Worm (Caenorhabditis elegans) whole organism, L2 larva: ENCODE data around the gene Y79H2A.3.

Source experiments
- C34F6.9 ChIP-seq: fragments of 150-350 bp; optimal IDR thresholded peaks from 2 replicates; lab custom pipeline; 2014; ENCODE audit warnings: missing biosample characterization, missing genetic modification characterization
- F13H6.1 ChIP-seq: sonication (generic microtip); optimal IDR thresholded peaks from 2 replicates; lab custom pipeline; 2016; ENCODE audit warnings: missing genetic modification characterization, missing compliant biosample characterization
- R02D3.7 ChIP-seq: fragments of 150-350 bp; optimal IDR thresholded peaks from 2 replicates; lab custom pipeline; 2014; ENCODE audit warnings: missing biosample characterization, missing genetic modification characterization
- Y55F3AM.14 ChIP-seq: fragments of 200-800 bp; sonication (Bioruptor generic); optimal IDR thresholded peaks from 2 replicates; lab custom pipeline; 2018; ENCODE audit warnings: mild to moderate bottlenecking, missing genetic modification characterization, missing compliant biosample characterization
- alr-1 ChIP-seq: fragments of 150-350 bp; optimal IDR thresholded peaks from 2 replicates; lab custom pipeline; 2014; ENCODE audit warnings: missing biosample characterization, missing genetic modification characterization
- aly-2 ChIP-seq: fragments of 150-350 bp; optimal IDR thresholded peaks from 2 replicates; lab custom pipeline; 2014; ENCODE audit warnings: missing biosample characterization, missing genetic modification characterization
- ama-1 ChIP-seq: fragments of 150-350 bp; optimal IDR thresholded peaks from 2 replicates; lab custom pipeline; 2018; ENCODE audit warnings: inconsistent platforms
- ceh-16 ChIP-seq: fragments of 150-350 bp; optimal IDR thresholded peaks from 2 replicates; lab custom pipeline; 2014; ENCODE audit warnings: missing biosample characterization, missing genetic modification characterization
- ceh-82 ChIP-seq: fragments of 150-350 bp; optimal IDR thresholded peaks from 2 replicates; lab custom pipeline; 2014; ENCODE audit warnings: missing biosample characterization, missing genetic modification characterization
- crh-2 ChIP-seq: sonication (generic microtip); optimal IDR thresholded peaks from 2 replicates; lab custom pipeline; 2017; ENCODE audit warnings: missing biosample characterization, missing genetic modification characterization
- elt-3 ChIP-seq: sonication (generic microtip); optimal IDR thresholded peaks from 2 replicates; lab custom pipeline; 2017; ENCODE audit warnings: missing biosample characterization, missing genetic modification characterization
- gmeb-1 ChIP-seq: fragments of 150-350 bp; optimal IDR thresholded peaks from 2 replicates; lab custom pipeline; 2014; ENCODE audit warnings: missing biosample characterization, missing genetic modification characterization
- lin-11 ChIP-seq: fragments of 150-350 bp; sonication (generic microtip); optimal IDR thresholded peaks from 2 replicates; lab custom pipeline; 2014; ENCODE audit warnings: missing biosample characterization, missing genetic modification characterization, inconsistent platforms, mixed read lengths
- lin-13 ChIP-seq: fragments of 150-350 bp; optimal IDR thresholded peaks from 2 replicates; lab custom pipeline; 2014; ENCODE audit warnings: missing biosample characterization, missing genetic modification reagents, missing genetic modification characterization
- lin-39 ChIP-seq: fragments of 150-350 bp; optimal IDR thresholded peaks from 2 replicates; lab custom pipeline; 2014; ENCODE audit warnings: missing biosample characterization, missing genetic modification reagents, missing genetic modification characterization
- lsy-2 ChIP-seq, 2 experiments: fragments of 150-350 bp in 1 of 2; sonication (generic microtip) in 1 of 2; optimal IDR thresholded peaks; 2 replicates each; lab custom pipeline; 2014 to 2017; ENCODE audit warnings: missing biosample characterization in 2 of 2, missing genetic modification characterization in 2 of 2
- mab-5 ChIP-seq: fragments of 150-350 bp; optimal IDR thresholded peaks from 2 replicates; lab custom pipeline; 2014; ENCODE audit warnings: missing biosample characterization, missing genetic modification characterization
- mbf-1 ChIP-seq: sonication (generic microtip); optimal IDR thresholded peaks from 2 replicates; lab custom pipeline; 2017; ENCODE audit warnings: missing biosample characterization, missing genetic modification characterization
- mdl-1 ChIP-seq, 2 experiments: fragments of 150-350 bp in 1 of 2; sonication (generic microtip) in 1 of 2; optimal IDR thresholded peaks; 2 replicates each; lab custom pipeline; 2017; ENCODE audit warnings: missing biosample characterization in 2 of 2, missing genetic modification characterization in 2 of 2
- nhr-10 ChIP-seq: sonication (generic microtip); optimal IDR thresholded peaks from 2 replicates; lab custom pipeline; 2017; ENCODE audit warnings: missing biosample characterization, missing genetic modification characterization
- nhr-11 ChIP-seq: fragments of 150-350 bp; optimal IDR thresholded peaks from 2 replicates; lab custom pipeline; 2014; ENCODE audit warnings: missing biosample characterization, missing genetic modification characterization
- nhr-129 ChIP-seq: fragments of 150-350 bp; optimal IDR thresholded peaks from 2 replicates; lab custom pipeline; 2014; ENCODE audit warnings: missing biosample characterization, missing genetic modification characterization
- nhr-21 ChIP-seq: fragments of 150-350 bp; optimal IDR thresholded peaks from 2 replicates; lab custom pipeline; 2014; ENCODE audit warnings: missing biosample characterization, missing genetic modification characterization
- nhr-23 ChIP-seq: fragments of 150-350 bp; optimal IDR thresholded peaks from 2 replicates; lab custom pipeline; 2014; ENCODE audit warnings: missing biosample characterization, missing genetic modification reagents, missing genetic modification characterization
- nhr-237 ChIP-seq: fragments of 150-350 bp; optimal IDR thresholded peaks from 2 replicates; lab custom pipeline; 2014; ENCODE audit warnings: missing biosample characterization, missing genetic modification characterization
- nhr-25 ChIP-seq: fragments of 150-350 bp; sonication (generic microtip); optimal IDR thresholded peaks from 3 replicates; lab custom pipeline; 2014; ENCODE audit warnings: missing biosample characterization, missing genetic modification characterization
- nhr-77 ChIP-seq: fragments of 150-350 bp; optimal IDR thresholded peaks from 2 replicates; lab custom pipeline; 2014; ENCODE audit warnings: missing biosample characterization, missing genetic modification characterization
- peb-1 ChIP-seq: fragments of 150-350 bp; optimal IDR thresholded peaks from 2 replicates; lab custom pipeline; 2014; ENCODE audit warnings: missing biosample characterization, missing genetic modification characterization
- sem-4 ChIP-seq: fragments of 150-350 bp; optimal IDR thresholded peaks from 2 replicates; lab custom pipeline; 2014; ENCODE audit warnings: missing biosample characterization, missing genetic modification reagents, missing genetic modification characterization
- skn-1 ChIP-seq: sonication (generic microtip); optimal IDR thresholded peaks from 2 replicates; lab custom pipeline; 2017; ENCODE audit warnings: missing biosample characterization, missing genetic modification characterization
- sma-3 ChIP-seq: sonication (generic microtip); optimal IDR thresholded peaks from 2 replicates; lab custom pipeline; 2016; ENCODE audit warnings: missing genetic modification reagents, missing genetic modification characterization, missing compliant biosample characterization
- sma-9 ChIP-seq, 2 experiments: fragments of 150-350 bp in 1 of 2; sonication (generic microtip) in 1 of 2; optimal IDR thresholded peaks; 2 replicates each; lab custom pipeline; 2014 to 2016; ENCODE audit warnings: missing genetic modification characterization in 2 of 2, mild to moderate bottlenecking in 1 of 2, missing biosample characterization in 1 of 2, missing compliant biosample characterization in 1 of 2, missing genetic modification reagents in 1 of 2, moderate library complexity in 1 of 2
- snpc-4 ChIP-seq: fragments of 150-350 bp; optimal IDR thresholded peaks from 2 replicates; lab custom pipeline; 2014; ENCODE audit warnings: missing biosample characterization, missing genetic modification characterization
- unc-39 ChIP-seq: fragments of 150-350 bp; optimal IDR thresholded peaks from 2 replicates; lab custom pipeline; 2014; ENCODE audit warnings: missing biosample characterization, missing genetic modification characterization
- unc-55 ChIP-seq: fragments of 150-350 bp; sonication (generic microtip); optimal IDR thresholded peaks from 3 replicates; lab custom pipeline; 2014; ENCODE audit warnings: missing biosample characterization, missing genetic modification reagents, missing genetic modification characterization
- unc-62 ChIP-seq: fragments of 150-350 bp; optimal IDR thresholded peaks from 2 replicates; lab custom pipeline; 2014; ENCODE audit warnings: missing biosample characterization, missing genetic modification reagents, missing genetic modification characterization
- zag-1 ChIP-seq: fragments of 150-350 bp; optimal IDR thresholded peaks from 2 replicates; lab custom pipeline; 2014; ENCODE audit warnings: missing biosample characterization, missing genetic modification characterization
- ztf-1 ChIP-seq: fragments of 200-800 bp; sonication (Bioruptor generic); conservative IDR thresholded peaks from 2 replicates; pipeline ENCODE4 v1.3.6; 2022; ENCODE audit warnings: missing genetic modification characterization, missing compliant biosample characterization
- ztf-11 ChIP-seq: sonication (generic microtip); optimal IDR thresholded peaks from 2 replicates; lab custom pipeline; 2017; ENCODE audit warnings: missing biosample characterization, missing genetic modification characterization

The Y79H2A.3 gene

ce11 chrIII:12084216-12084615 is 32.1 kb upstream of the Y79H2A.3 start, which contains the start of gene nob-1:
Gene nob-1, minus strand, starts transcription at chrIII:12084316.
- no peak for TF ChIP-seq sma-3
- TF ChIP-seq lin-11: no peak
- TF ChIP-seq C34F6.9: no peak
- TF ChIP-seq unc-39 (tag; lab: Kevin White, UChicago): no peak
- no peak for TF ChIP-seq elt-3 (tag; lab: Kevin White, UChicago)
- TF ChIP-seq nhr-25: no peak
- TF ChIP-seq lin-13 (GFP tag; lab: Kevin White, UChicago): no peak

- TF ChIP-seq Y55F3AM.14 (GFP tag; lab: Kevin White, UChicago): no peak
- peak; percentile 33 for TF ChIP-seq sma-3
- no peak for TF ChIP-seq nhr-237 (tag; lab: Kevin White, UChicago)
- TF ChIP-seq sem-4 (tag; lab: Kevin White, UChicago): peak; percentile 45
- TF ChIP-seq nhr-21 (tag; lab: Kevin White, UChicago): no peak
- no peak for TF ChIP-seq skn-1
- no peak for TF ChIP-seq alr-1 (tag; lab: Kevin White, UChicago)
- peak in 1 of 2 experiments; percentile 23 for TF ChIP-seq lsy-2 (tag; optimal IDR thresholded peaks at IDR 0.05; lab: Kevin White, UChicago)
- no peak for TF ChIP-seq crh-2 (tag; lab: Kevin White, UChicago)
Measured at ce11 chrIII:12081992-12082628, 30.0 kb upstream of the Y79H2A.3 start.

- TF ChIP-seq nhr-11 (no peak), mab-5 (tag; lab: Kevin White, UChicago) (no peak), unc-62 (GFP tag; lab: Kevin White, UChicago) (no peak), lin-11 (no peak), elt-3 (tag; lab: Kevin White, UChicago) (no peak), mdl-1 (tag; optimal IDR thresholded peaks at IDR 0.05; lab: Kevin White, UChicago) (no peak), lin-13 (GFP tag; lab: Kevin White, UChicago) (no peak), nhr-21 (tag; lab: Kevin White, UChicago) (no peak), snpc-4 (tag; lab: Kevin White, UChicago) (no peak), zag-1 (no peak), lsy-2 (tag; optimal IDR thresholded peaks at IDR 0.05; lab: Kevin White, UChicago) (no peak), peb-1 (tag; lab: Kevin White, UChicago) (no peak), mbf-1 (tag; lab: Kevin White, UChicago) (no peak), unc-39 (tag; lab: Kevin White, UChicago) (no peak), ztf-11 (tag; lab: Kevin White, UChicago) (no peak), nhr-10 (tag; lab: Kevin White, UChicago) (no peak), F13H6.1 (tag; lab: Kevin White, UChicago) (no peak), ztf-1 (no peak), sma-3 (no peak)
Measured at ce11 chrIII:12077456-12077855, 25.4 kb upstream of the Y79H2A.3 start, which contains the start of gene php-3. Gene php-3, minus strand, starts transcription at chrIII:12077556.

- TF ChIP-seq sma-9 (GFP tag; optimal IDR thresholded peaks at IDR 0.05; lab: Kevin White, UChicago) (no peak), sma-9 (tag; optimal IDR thresholded peaks at IDR 0.05; lab: Kevin White, UChicago) (no peak), lin-39 (tag; lab: Kevin White, UChicago) (no peak), peb-1 (tag; lab: Kevin White, UChicago) (no peak), ceh-82 (tag; lab: Kevin White, UChicago) (no peak), sma-3 (no peak), aly-2 (tag; lab: Kevin White, UChicago) (no peak), lsy-2 (tag; optimal IDR thresholded peaks at IDR 0.05; lab: Kevin White, UChicago) (no peak), nhr-237 (tag; lab: Kevin White, UChicago) (no peak), lin-11 (no peak), ceh-16 (tag; lab: Kevin White, UChicago) (no peak), crh-2 (tag; lab: Kevin White, UChicago) (no peak), mdl-1 (tag; optimal IDR thresholded peaks at IDR 0.05; lab: Kevin White, UChicago) (no peak), zag-1 (no peak), R02D3.7 (tag; lab: Kevin White, UChicago) (no peak), unc-39 (tag; lab: Kevin White, UChicago) (no peak)
- TF ChIP-seq, all 48 proteins: peak for 0
Measured at ce11 chrIII:12067736-12068135, 15.6 kb upstream of the Y79H2A.3 start.

- TF ChIP-seq nhr-77 (tag; lab: Kevin White, UChicago): no peak
- TF ChIP-seq mdl-1 (tag; optimal IDR thresholded peaks at IDR 0.05; lab: Kevin White, UChicago): no peak
- TF ChIP-seq ceh-16 (tag; lab: Kevin White, UChicago): no peak
- no peak for TF ChIP-seq gmeb-1 (tag; lab: Kevin White, UChicago)
- no peak for TF ChIP-seq ama-1
- TF ChIP-seq C34F6.9: no peak
- no peak for TF ChIP-seq nhr-129 (tag; lab: Kevin White, UChicago)
- no peak for TF ChIP-seq nhr-25
- no peak for TF ChIP-seq lin-39 (tag; lab: Kevin White, UChicago)
- no peak for TF ChIP-seq snpc-4 (tag; lab: Kevin White, UChicago)
- TF ChIP-seq unc-62 (GFP tag; lab: Kevin White, UChicago): no peak
- TF ChIP-seq Y55F3AM.14 (GFP tag; lab: Kevin White, UChicago): no peak
- TF ChIP-seq nhr-23 (tag; lab: Kevin White, UChicago): no peak
- TF ChIP-seq elt-3 (tag; lab: Kevin White, UChicago): no peak
- TF ChIP-seq nhr-237 (tag; lab: Kevin White, UChicago): no peak
- no peak for TF ChIP-seq unc-55 (GFP tag; lab: Kevin White, UChicago)
Measured at ce11 chrIII:12064494-12064893, 12.4 kb upstream of the Y79H2A.3 start.
